Fruit fly (Drosophila melanogaster): ENCODE results near the gene Rnf11.

Gene Rnf11

dm6 chr4:307931-308330 lies 6.8 kb upstream of the Rnf11 start, which contains the start of gene Rad23 (continued):
- TF ChIP-seq rib (GFP tag; IDR thresholded peaks at IDR 0.05) (no peak), sens (GFP tag) (peak; percentile 77), hkb (optimal IDR thresholded peaks at IDR 0.05) (no peak), hkb (GFP tag; IDR thresholded peaks at IDR 0.05) (no peak), CG13287 (GFP tag; IDR thresholded peaks at IDR 0.05; ENCODE audit: partially characterized antibody) (no peak; the same call in 1 of the 2 replicates), CrebB (tag; optimal IDR thresholded peaks at IDR 0.05) (no peak), CG12104 (GFP tag; optimal IDR thresholded peaks at IDR 0.05) (no peak), CG1024 (GFP tag; IDR thresholded peaks at IDR 0.05) (peak; percentile 98), CG33557 (GFP tag; optimal IDR thresholded peaks at IDR 0.05) (peak; percentile 19), Lpt (GFP tag; optimal IDR thresholded peaks at IDR 0.05) (no peak), her (GFP tag; optimal IDR thresholded peaks at IDR 0.05) (no peak), CG2889 (GFP tag; IDR thresholded peaks at IDR 0.05) (no peak), CG15514 (GFP tag; optimal IDR thresholded peaks at IDR 0.05) (no peak), zen2 (GFP tag; IDR thresholded peaks at IDR 0.05; ENCODE audit: partially characterized antibody) (no peak), abd-A (tag; optimal IDR thresholded peaks at IDR 0.05) (no peak), Atf-2 (GFP tag; optimal IDR thresholded peaks at IDR 0.05) (no peak), esg (GFP tag; conservative IDR thresholded peaks at IDR 0.05) (no peak), CG17568 (GFP tag; optimal IDR thresholded peaks at IDR 0.05) (no peak), CG14965 (GFP tag; optimal IDR thresholded peaks at IDR 0.05; ENCODE audit: borderline replicate concordance) (no peak), CG3163 (GFP tag; optimal IDR thresholded peaks at IDR 0.05) (no peak), hb (GFP tag; IDR thresholded peaks at IDR 0.05; ENCODE audit: partially characterized antibody) (no peak), amos (GFP tag; IDR thresholded peaks at IDR 0.05; ENCODE audit: partially characterized antibody) (no peak; the same call in 1 of the 2 replicates), en (GFP tag; optimal IDR thresholded peaks at IDR 0.05) (no peak), pfk (GFP tag; optimal IDR thresholded peaks at IDR 0.05) (peak; percentile 74), peb (GFP tag; IDR thresholded peaks at IDR 0.05) (no peak), HLHmδ (GFP tag; optimal IDR thresholded peaks at IDR 0.05) (no peak), ems (GFP tag; optimal IDR thresholded peaks at IDR 0.05) (no peak), Xrp1 (GFP tag; IDR thresholded peaks at IDR 0.05) (no peak), CG14860 (GFP tag; IDR thresholded peaks at IDR 0.05; ENCODE audit: partially characterized antibody) (no peak), Dek (tag; optimal IDR thresholded peaks at IDR 0.05) (no peak), dati (GFP tag; IDR thresholded peaks at IDR 0.05) (no peak), wek (GFP tag; optimal IDR thresholded peaks at IDR 0.05) (no peak), chif (GFP tag; optimal IDR thresholded peaks at IDR 0.05) (no peak), sim (GFP tag; IDR thresholded peaks at IDR 0.05) (no peak), cwo (GFP tag; optimal IDR thresholded peaks at IDR 0.05) (no peak), Max (GFP tag; optimal IDR thresholded peaks at IDR 0.05) (no peak), Lhr (GFP tag; optimal IDR thresholded peaks at IDR 0.05) (peak; percentile 86), ac (GFP tag; optimal IDR thresholded peaks at IDR 0.05) (no peak), sima (GFP tag; optimal IDR thresholded peaks at IDR 0.05) (no peak), jing (GFP tag; optimal IDR thresholded peaks at IDR 0.05) (no peak), HLH54F (GFP tag; optimal IDR thresholded peaks at IDR 0.05) (no peak), CG12236 (GFP tag; optimal IDR thresholded peaks at IDR 0.05) (no peak), CG2202 (tag; optimal IDR thresholded peaks at IDR 0.05) (no peak), Blimp-1 (GFP tag; optimal IDR thresholded peaks at IDR 0.05) (no peak), dan (GFP tag; IDR thresholded peaks at IDR 0.05) (no peak), CG8089 (GFP tag; optimal IDR thresholded peaks at IDR 0.05) (peak; percentile 42), vvl (GFP tag; IDR thresholded peaks at IDR 0.05) (no peak), Ptx1 (GFP tag; IDR thresholded peaks at IDR 0.05) (no peak), CG2875 (GFP tag; optimal IDR thresholded peaks at IDR 0.05) (no peak), aop (GFP tag; IDR thresholded peaks at IDR 0.05) (no peak), croc (GFP tag; conservative IDR thresholded peaks at IDR 0.05) (no peak), stwl (tag; optimal IDR thresholded peaks at IDR 0.05) (peak; percentile 37)
